Fruit fly (Drosophila melanogaster) Kc167 (cell line): ENCODE results near the gene Rsf1.

ENCODE experiments used
- Myc ChIP-seq: fragments of >200 bp; optimal IDR thresholded peaks from 2 replicates; lab custom pipeline; 2017; ENCODE audit warnings: missing external identifiers
- Sin3A ChIP-seq: fragments of >200 bp; optimal IDR thresholded peaks from 2 replicates; lab custom pipeline; 2018; ENCODE audit warnings: missing external identifiers
- h ChIP-seq: fragments of >200 bp; optimal IDR thresholded peaks from 3 replicates; lab custom pipeline; 2018; ENCODE audit warnings: missing external identifiers
- insv ChIP-seq: fragments of >200 bp; optimal IDR thresholded peaks from 3 replicates; lab custom pipeline; 2018; ENCODE audit warnings: missing external identifiers
- psq ChIP-seq: fragments of >200 bp; optimal IDR thresholded peaks from 2 replicates; lab custom pipeline; 2017; ENCODE audit warnings: missing external identifiers
- ttk ChIP-seq: sonication (Bioruptor generic); optimal IDR thresholded peaks from 2 replicates; lab custom pipeline; 2017; ENCODE audit warnings: missing external identifiers

The Rsf1 gene

dm6 chr2L:10237725-10238446, 25.5 kb downstream of the Rsf1 start, which contains the start of gene mthl15:
Gene mthl15 (minus strand): TSS chr2L:10238317.
- TF ChIP-seq insv (no peak), Myc (lab: Kevin White, UChicago) (no peak), psq (lab: Kevin White, UChicago) (no peak), Sin3A (lab: Kevin White, UChicago) (no peak), ttk (lab: Kevin White, UChicago) (no peak)

- TF ChIP-seq Sin3A (lab: Kevin White, UChicago) (no peak), psq (lab: Kevin White, UChicago) (no peak), h (lab: Kevin White, UChicago) (no peak), insv (no peak), ttk (lab: Kevin White, UChicago) (no peak), Myc (lab: Kevin White, UChicago) (no peak)
Observed at dm6 chr2L:10232827-10233226, 30.5 kb downstream of the Rsf1 start.

- no peak for TF ChIP-seq psq (lab: Kevin White, UChicago)
- no peak for TF ChIP-seq Myc (lab: Kevin White, UChicago)
- TF ChIP-seq Sin3A (lab: Kevin White, UChicago): no peak
- TF ChIP-seq ttk (lab: Kevin White, UChicago): no peak
- no peak for TF ChIP-seq h (lab: Kevin White, UChicago)
- no peak for TF ChIP-seq insv
Observed at dm6 chr2L:10232152-10232816, 31.1 kb downstream of the Rsf1 start, which contains the start of gene eEF1delta. Gene eEF1delta (plus strand): TSS chr2L:10232507.

dm6 chr2L:10231510-10231909, 31.8 kb downstream of the Rsf1 start, which contains the start of gene ova:
Gene ova (minus strand): TSS chr2L:10231692.
- no peak for TF ChIP-seq Sin3A (lab: Kevin White, UChicago)
- TF ChIP-seq psq (lab: Kevin White, UChicago): no peak
- TF ChIP-seq h (lab: Kevin White, UChicago): no peak
- no peak for TF ChIP-seq ttk (lab: Kevin White, UChicago)
- TF ChIP-seq Myc (lab: Kevin White, UChicago): no peak

dm6 chr2L:10231092-10231494, 32.3 kb downstream of the Rsf1 start:
- TF ChIP-seq h (lab: Kevin White, UChicago) (no peak), Sin3A (lab: Kevin White, UChicago) (no peak), ttk (lab: Kevin White, UChicago) (no peak), Myc (lab: Kevin White, UChicago) (no peak), insv (no peak), psq (lab: Kevin White, UChicago) (no peak)

- no peak for TF ChIP-seq insv
- no peak for TF ChIP-seq psq (lab: Kevin White, UChicago)
- no peak for TF ChIP-seq h (lab: Kevin White, UChicago)
- no peak for TF ChIP-seq Sin3A (lab: Kevin White, UChicago)
- TF ChIP-seq Myc (lab: Kevin White, UChicago): no peak
- TF ChIP-seq ttk (lab: Kevin White, UChicago): no peak
Observed at dm6 chr2L:10230455-10230854, 32.9 kb downstream of the Rsf1 start.

dm6 chr2L:10226724-10227407, 36.5 kb downstream of the Rsf1 start, which contains the start of gene CG5708:
Gene CG5708 (minus strand): TSS chr2L:10226808.
- TF ChIP-seq Sin3A (lab: Kevin White, UChicago) (no peak), Myc (lab: Kevin White, UChicago) (no peak), h (lab: Kevin White, UChicago) (no peak), ttk (lab: Kevin White, UChicago) (no peak), insv (no peak), psq (lab: Kevin White, UChicago) (no peak)

dm6 chr2L:10226213-10226723, 37.1 kb downstream of the Rsf1 start:
- TF ChIP-seq psq (lab: Kevin White, UChicago) (no peak), insv (no peak), h (lab: Kevin White, UChicago) (no peak), Myc (lab: Kevin White, UChicago) (no peak)

dm6 chr2L:10222550-10223231, 40.7 kb downstream of the Rsf1 start, which contains the start of gene Bcs1:
Gene Bcs1 (plus strand): TSS chr2L:10222657.
- no peak for TF ChIP-seq psq (lab: Kevin White, UChicago)
- TF ChIP-seq Sin3A (lab: Kevin White, UChicago): no peak
- TF ChIP-seq ttk (lab: Kevin White, UChicago): no peak
- no peak for TF ChIP-seq insv
- TF ChIP-seq Myc (lab: Kevin White, UChicago): no peak
- no peak for TF ChIP-seq h (lab: Kevin White, UChicago)

- no peak for TF ChIP-seq h (lab: Kevin White, UChicago)
- TF ChIP-seq ttk (lab: Kevin White, UChicago): no peak
- TF ChIP-seq Sin3A (lab: Kevin White, UChicago): no peak
- no peak for TF ChIP-seq psq (lab: Kevin White, UChicago)
- no peak for TF ChIP-seq Myc (lab: Kevin White, UChicago)
- TF ChIP-seq insv: no peak
Observed at dm6 chr2L:10221387-10221705, 42.0 kb downstream of the Rsf1 start.
